Fruit fly (Drosophila melanogaster) whole organism, prepupa: ENCODE results near the gene CG9541.

Experiments
- Blimp-1 ChIP-seq: fragments of 200-800 bp; sonication (Bioruptor generic); optimal IDR thresholded peaks from 3 replicates; lab custom pipeline; 2017; ENCODE audit warnings: missing biosample characterization, missing genetic modification characterization, mild to moderate bottlenecking, moderate library complexity, missing genetic modification reagents
- CG11294 ChIP-seq: fragments of 200-800 bp; sonication (Bioruptor generic); IDR thresholded peaks from 2 replicates; pipeline ENCODE4 v1.3.6; 2022; ENCODE audit warnings: missing biosample characterization, missing genetic modification characterization
- CG11762 ChIP-seq: fragments of 200-800 bp; sonication (Bioruptor generic); optimal IDR thresholded peaks from 3 replicates; lab custom pipeline; 2016; ENCODE audit warnings: missing biosample characterization, missing genetic modification characterization; ENCODE audit not compliant: insufficient read depth
- CG11902 ChIP-seq: fragments of 200-800 bp; sonication (Bioruptor generic); optimal IDR thresholded peaks from 3 replicates; lab custom pipeline; 2016; ENCODE audit warnings: missing biosample characterization, missing genetic modification characterization
- CG15336 ChIP-seq: fragments of 200-800 bp; sonication (Bioruptor generic); IDR thresholded peaks from 2 replicates; pipeline ENCODE4 v1.3.6; 2022; ENCODE audit warnings: missing biosample characterization, missing genetic modification characterization
- CG16779 ChIP-seq: fragments of 200-800 bp; sonication (Bioruptor generic); optimal IDR thresholded peaks from 3 replicates; lab custom pipeline; 2017; ENCODE audit warnings: missing biosample characterization, mild to moderate bottlenecking, missing genetic modification characterization
- CG3032 ChIP-seq: fragments of 200-800 bp; optimal IDR thresholded peaks from 2 replicates; lab custom pipeline; 2019; ENCODE audit warnings: missing biosample characterization, mild to moderate bottlenecking, missing genetic modification characterization, moderate library complexity
- CG31627 ChIP-seq: fragments of 200-800 bp; sonication (Bioruptor generic); optimal IDR thresholded peaks from 3 replicates; lab custom pipeline; 2016; ENCODE audit warnings: missing biosample characterization, missing genetic modification characterization
- CG32006 ChIP-seq: fragments of 200-800 bp; sonication (Bioruptor generic); optimal IDR thresholded peaks from 3 replicates; lab custom pipeline; 2017; ENCODE audit warnings: missing biosample characterization, mild to moderate bottlenecking, missing genetic modification characterization
- CG6163 ChIP-seq: fragments of 200-800 bp; sonication (Bioruptor generic); IDR thresholded peaks from 3 replicates; pipeline ENCODE4 v1.3.6; 2022; ENCODE audit warnings: missing biosample characterization, missing genetic modification characterization
- CG6276 ChIP-seq: fragments of 200-800 bp; sonication (Bioruptor generic); optimal IDR thresholded peaks from 2 replicates; lab custom pipeline; 2017; ENCODE audit warnings: missing biosample characterization, mild to moderate bottlenecking, missing genetic modification characterization
- CG6792 ChIP-seq: fragments of 200-800 bp; sonication (Bioruptor generic); optimal IDR thresholded peaks from 3 replicates; lab custom pipeline; 2016; ENCODE audit warnings: missing biosample characterization, missing genetic modification characterization
- CG6854 ChIP-seq: fragments of 200-800 bp; sonication (Bioruptor generic); optimal IDR thresholded peaks from 2 replicates; lab custom pipeline; 2017; ENCODE audit warnings: missing biosample characterization, mild to moderate bottlenecking, missing genetic modification characterization
- CG7368 ChIP-seq: fragments of 200-800 bp; sonication (Bioruptor generic); optimal IDR thresholded peaks from 3 replicates; lab custom pipeline; 2016; ENCODE audit warnings: missing biosample characterization, missing genetic modification characterization
- CG8119 ChIP-seq: fragments of 200-800 bp; sonication (Bioruptor generic); IDR thresholded peaks from 3 replicates; pipeline ENCODE4 v1.3.6; 2022; ENCODE audit warnings: missing biosample characterization, missing genetic modification characterization
- CG9139 ChIP-seq: fragments of 200-800 bp; sonication (Bioruptor generic); optimal IDR thresholded peaks from 3 replicates; lab custom pipeline; 2017; ENCODE audit warnings: missing biosample characterization, mild to moderate bottlenecking, missing genetic modification characterization
- Eip75B ChIP-seq: fragments of 200-800 bp; sonication (Bioruptor generic); optimal IDR thresholded peaks from 3 replicates; lab custom pipeline; 2016; ENCODE audit warnings: missing biosample characterization, missing genetic modification characterization
- Eip78C ChIP-seq: fragments of 200-800 bp; sonication (Bioruptor generic); peaks from one replicate; lab custom pipeline; 2016; ENCODE audit warnings: missing biosample characterization, missing genetic modification characterization
- Ets21C ChIP-seq: fragments of 200-800 bp; sonication (Bioruptor generic); optimal IDR thresholded peaks from 3 replicates; lab custom pipeline; 2016; ENCODE audit warnings: missing biosample characterization, missing genetic modification characterization
- Ets96B ChIP-seq: fragments of 200-800 bp; optimal IDR thresholded peaks from 2 replicates; lab custom pipeline; 2019; ENCODE audit warnings: missing biosample characterization, mild to moderate bottlenecking, missing genetic modification characterization, moderate library complexity
- Hr38 ChIP-seq: sonication (Bioruptor generic); optimal IDR thresholded peaks from 2 replicates; lab custom pipeline; 2016; ENCODE audit warnings: missing biosample characterization, missing genetic modification characterization
- Hr39 ChIP-seq: fragments of 200-800 bp; sonication (Bioruptor generic); optimal IDR thresholded peaks from 2 replicates; lab custom pipeline; 2016; ENCODE audit warnings: missing biosample characterization, missing genetic modification characterization
- Hr4 ChIP-seq: fragments of 200-800 bp; sonication (Bioruptor generic); optimal IDR thresholded peaks from 3 replicates; lab custom pipeline; 2016; ENCODE audit warnings: missing biosample characterization, missing genetic modification characterization
- Lpt ChIP-seq: fragments of 200-800 bp; sonication (Bioruptor generic); optimal IDR thresholded peaks from 3 replicates; lab custom pipeline; 2016; ENCODE audit warnings: missing biosample characterization, missing genetic modification characterization
- Met ChIP-seq: fragments of 200-800 bp; sonication (Bioruptor generic); optimal IDR thresholded peaks from 3 replicates; lab custom pipeline; 2016; ENCODE audit warnings: missing biosample characterization, missing genetic modification characterization
- OdsH ChIP-seq: fragments of 200-800 bp; sonication (Bioruptor generic); optimal IDR thresholded peaks from 3 replicates; lab custom pipeline; 2016; ENCODE audit warnings: missing biosample characterization, missing genetic modification characterization
- Smox ChIP-seq: fragments of 200-800 bp; sonication (Bioruptor generic); optimal IDR thresholded peaks from 3 replicates; lab custom pipeline; 2016; ENCODE audit warnings: missing biosample characterization, missing genetic modification characterization
- Sox14 ChIP-seq: fragments of 200-800 bp; sonication (Bioruptor generic); optimal IDR thresholded peaks from 3 replicates; lab custom pipeline; 2016; ENCODE audit warnings: missing biosample characterization, missing genetic modification characterization
- Sox15 ChIP-seq: fragments of 200-800 bp; sonication (Bioruptor generic); optimal IDR thresholded peaks from 3 replicates; lab custom pipeline; 2016; ENCODE audit warnings: missing biosample characterization, missing genetic modification characterization
- achi ChIP-seq: fragments of 200-800 bp; sonication (Bioruptor generic); optimal IDR thresholded peaks from 3 replicates; lab custom pipeline; 2016; ENCODE audit warnings: missing biosample characterization, missing genetic modification characterization
- acj6 ChIP-seq: fragments of 200-800 bp; sonication (Bioruptor generic); optimal IDR thresholded peaks from 3 replicates; lab custom pipeline; 2016; ENCODE audit warnings: missing biosample characterization, missing genetic modification characterization
- dac ChIP-seq: fragments of 200-800 bp; sonication (Bioruptor generic); optimal IDR thresholded peaks from 2 replicates; lab custom pipeline; 2017; ENCODE audit warnings: missing biosample characterization, mild to moderate bottlenecking, missing genetic modification characterization
- dsx ChIP-seq: fragments of 200-800 bp; optimal IDR thresholded peaks from 3 replicates; lab custom pipeline; 2019; ENCODE audit warnings: missing biosample characterization, mild to moderate bottlenecking, missing genetic modification characterization, moderate library complexity; ENCODE audit not compliant: poor library complexity, severe bottlenecking
- eg ChIP-seq: fragments of 200-800 bp; sonication (Bioruptor generic); IDR thresholded peaks from 3 replicates; pipeline ENCODE4 v1.3.6; 2022; ENCODE audit warnings: missing biosample characterization, missing genetic modification characterization
- esn ChIP-seq: fragments of 200-800 bp; sonication (Bioruptor generic); optimal IDR thresholded peaks from 2 replicates; lab custom pipeline; 2016; ENCODE audit warnings: missing biosample characterization, mild to moderate bottlenecking, missing genetic modification characterization, moderate library complexity
- fd59A ChIP-seq: fragments of 200-800 bp; sonication (Bioruptor generic); optimal IDR thresholded peaks from 2 replicates; lab custom pipeline; 2017; ENCODE audit warnings: missing biosample characterization, mild to moderate bottlenecking, missing genetic modification characterization, missing genetic modification reagents
- fd85E ChIP-seq: fragments of 200-800 bp; sonication (Bioruptor generic); optimal IDR thresholded peaks from 3 replicates; lab custom pipeline; 2016; ENCODE audit warnings: missing biosample characterization, missing genetic modification characterization
- fkh ChIP-seq: fragments of 200-800 bp; sonication (Bioruptor generic); optimal IDR thresholded peaks from 3 replicates; lab custom pipeline; 2017; ENCODE audit warnings: missing biosample characterization, mild to moderate bottlenecking, missing genetic modification characterization, moderate library complexity
- lz ChIP-seq: fragments of 200-800 bp; sonication (Bioruptor generic); optimal IDR thresholded peaks from 3 replicates; lab custom pipeline; 2016; ENCODE audit warnings: missing biosample characterization, missing genetic modification characterization
- net ChIP-seq: fragments of 200-800 bp; sonication (Bioruptor generic); optimal IDR thresholded peaks from 3 replicates; lab custom pipeline; 2016; ENCODE audit warnings: missing biosample characterization, missing genetic modification characterization
- pdm3 ChIP-seq: fragments of 200-800 bp; sonication (Bioruptor generic); optimal IDR thresholded peaks from 3 replicates; lab custom pipeline; 2016; ENCODE audit warnings: missing biosample characterization, missing genetic modification characterization
- salr ChIP-seq, 2 experiments: fragments of 200-800 bp; sonication (Bioruptor generic); optimal IDR thresholded peaks; 3 replicates each; lab custom pipeline; 2016 to 2018; ENCODE audit warnings: missing biosample characterization in 2 of 2, missing genetic modification characterization in 2 of 2, mild to moderate bottlenecking in 1 of 2
- svp ChIP-seq: fragments of 200-800 bp; sonication (Bioruptor generic); peaks from one replicate; lab custom pipeline; 2016; ENCODE audit warnings: missing biosample characterization, missing genetic modification characterization
- vri ChIP-seq: fragments of 200-800 bp; sonication (Bioruptor generic); optimal IDR thresholded peaks from 3 replicates; lab custom pipeline; 2016; ENCODE audit warnings: missing biosample characterization, mild to moderate bottlenecking, missing genetic modification characterization

The CG9541 gene

DNA sequence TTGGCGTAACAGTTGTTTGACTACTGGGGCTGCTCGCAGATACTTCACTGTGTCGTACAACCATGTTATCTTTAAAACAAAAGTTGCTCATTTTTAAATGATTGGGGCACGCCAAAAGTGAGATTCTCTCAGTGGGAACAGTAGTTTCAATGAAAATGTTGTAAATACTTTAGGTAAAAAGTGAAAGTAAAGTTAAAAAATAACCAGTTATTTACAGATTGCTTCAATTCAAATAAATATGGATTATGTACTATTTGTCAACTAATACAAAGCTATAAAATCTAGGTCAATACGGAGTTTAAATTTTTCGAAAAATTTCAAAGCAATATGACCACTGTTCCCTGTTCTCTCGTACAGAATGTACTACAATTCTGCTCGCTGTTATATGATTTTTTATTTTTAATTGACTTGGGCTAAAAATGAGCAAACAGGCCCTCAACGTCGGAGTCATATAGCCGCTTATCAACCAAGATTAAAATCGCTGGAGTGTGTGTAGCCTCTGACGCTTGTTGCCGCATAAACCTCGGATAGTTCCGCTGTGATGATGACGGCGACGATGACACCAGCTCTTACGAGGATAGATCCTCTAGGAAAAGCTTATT, 33.4 kb downstream of the CG9541 start, which contains the start of gene Argl (continued):
- TF ChIP-seq CG11902 (GFP tag; lab: Kevin White, UChicago) (no peak), Hr38 (no peak), Ets21C (no peak), CG6163 (GFP tag; lab: Robert Waterston, UW) (no peak), CG6276 (GFP tag; lab: Kevin White, UChicago) (no peak), eg (GFP tag; lab: Robert Waterston, UW) (peak; percentile 8; the same call in 1 of the 3 replicates), fd85E (no peak), lz (GFP tag; lab: Kevin White, UChicago) (no peak), Eip75B (peak; percentile 36)

DNA sequence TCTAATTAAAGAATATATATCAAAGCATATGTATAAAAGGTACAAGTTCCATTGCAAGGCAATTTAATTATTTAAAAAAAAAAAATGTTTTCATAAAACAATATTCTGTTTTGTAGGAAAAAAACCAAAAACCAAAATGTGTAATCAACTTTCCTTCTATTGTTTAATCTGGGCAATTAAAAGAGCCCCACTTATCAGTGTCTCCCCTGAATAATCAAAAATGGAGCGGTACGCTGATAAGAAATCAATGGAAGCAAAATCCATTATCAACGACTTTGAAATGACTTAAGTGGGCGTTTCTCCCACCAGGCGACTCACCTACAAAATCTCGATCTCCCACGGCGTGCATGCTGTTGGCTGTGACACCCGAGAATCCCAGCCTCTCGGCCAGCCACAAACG, 34.5 kb downstream of the CG9541 start:
- TF ChIP-seq vri (GFP tag; lab: Kevin White, UChicago) (peak; percentile 46), net (GFP tag; lab: Kevin White, UChicago) (no peak), svp (peak; percentile 72)

DNA sequence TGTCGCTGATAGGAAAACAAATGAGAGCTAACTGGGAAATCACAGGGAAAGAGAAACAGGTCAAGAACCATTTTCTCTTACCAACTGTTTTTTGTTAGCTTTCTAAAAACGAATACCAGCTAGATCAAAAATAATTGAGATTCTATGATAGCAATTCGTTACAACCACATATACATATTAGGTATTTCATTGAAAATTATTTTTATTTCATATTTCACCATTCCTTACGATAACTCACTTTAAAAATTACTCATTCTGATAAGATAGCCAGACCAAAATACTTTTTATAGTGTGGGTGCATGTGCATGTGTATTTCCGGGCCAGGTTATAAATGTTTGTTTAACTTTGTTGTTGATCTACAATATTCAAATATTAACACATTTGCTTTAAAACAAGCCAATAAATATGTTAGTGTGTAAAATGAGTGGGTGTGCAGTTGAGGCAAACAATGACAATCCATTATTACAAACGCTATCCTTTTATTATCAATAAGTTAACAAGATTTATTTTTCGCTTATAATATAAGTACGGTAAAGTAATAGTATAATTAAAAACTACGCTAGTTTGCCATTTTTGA, 37.3 kb downstream of the CG9541 start:
- TF ChIP-seq Smox (GFP tag; lab: Kevin White, UChicago) (no peak), vri (GFP tag; lab: Kevin White, UChicago) (no peak), Sox14 (GFP tag; lab: Kevin White, UChicago) (no peak), svp (peak; percentile 51), fkh (GFP tag; lab: Kevin White, UChicago) (peak; percentile 47), Eip78C (GFP tag; lab: Kevin White, UChicago) (peak; percentile 26)

DNA sequence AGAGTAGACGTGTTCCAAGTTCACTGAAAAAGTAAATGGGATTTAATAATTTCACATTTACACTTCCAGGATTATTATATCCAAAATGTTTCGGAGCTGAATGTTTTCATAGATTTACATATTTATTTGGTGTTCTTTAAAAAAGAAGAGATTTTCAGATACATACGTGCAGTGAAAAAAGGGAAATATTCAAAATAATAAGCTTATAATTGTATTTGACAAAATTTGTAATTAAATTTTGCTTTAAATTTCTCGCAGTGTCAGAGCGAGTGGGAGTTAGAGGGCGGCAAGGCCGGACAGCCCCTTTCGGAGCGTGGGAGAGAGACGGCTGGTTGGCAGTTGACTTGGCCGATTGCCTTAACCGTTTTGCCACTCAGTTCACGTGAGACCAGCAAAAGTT, 38.2 kb downstream of the CG9541 start, which contains the start of gene Tsp29Fb:
Tsp29Fb (plus strand) TSS at position 388 of the 400 bp plus-strand sequence.
- TF ChIP-seq acj6 (GFP tag; lab: Kevin White, UChicago) (peak; percentile 63), dsx (GFP tag; lab: Kevin White, UChicago) (no peak), CG7368 (GFP tag; lab: Kevin White, UChicago) (peak; percentile 39), CG6854 (GFP tag; lab: Kevin White, UChicago) (no peak), salr (GFP tag; optimal IDR thresholded peaks at IDR 0.05; lab: Kevin White, UChicago) (peak in 1 of 2 experiments; percentile 40), CG6276 (GFP tag; lab: Kevin White, UChicago) (no peak), Eip75B (peak; percentile 48), Lpt (GFP tag; lab: Kevin White, UChicago) (no peak), CG11294 (GFP tag; lab: Robert Waterston, UW) (peak; percentile 26; the same call in 1 of the 2 replicates), Hr4 (GFP tag; lab: Kevin White, UChicago) (peak; percentile 53), CG32006 (peak; percentile 56), esn (peak; percentile 75), CG31627 (peak; percentile 71), CG16779 (tag; lab: Kevin White, UChicago) (no peak), Eip78C (GFP tag; lab: Kevin White, UChicago) (peak; percentile 89), vri (GFP tag; lab: Kevin White, UChicago) (peak; percentile 4), CG11762 (GFP tag; lab: Kevin White, UChicago) (peak; percentile 23), lz (GFP tag; lab: Kevin White, UChicago) (peak; percentile 72), CG8119 (GFP tag; lab: Robert Waterston, UW) (peak; percentile 64), Ets21C (peak; percentile 24), CG9139 (GFP tag; lab: Kevin White, UChicago) (no peak), CG11902 (GFP tag; lab: Kevin White, UChicago) (peak; percentile 20), Ets96B (tag; lab: Kevin White, UChicago) (no peak), OdsH (peak; percentile 58), Hr39 (GFP tag; lab: Kevin White, UChicago) (peak; percentile 76), pdm3 (GFP tag; lab: Kevin White, UChicago) (peak; percentile 65), Blimp-1 (GFP tag; lab: Kevin White, UChicago) (peak; percentile 38), svp (peak; percentile 91), Met (GFP tag; lab: Kevin White, UChicago) (peak; percentile 76), fd59A (GFP tag; lab: Kevin White, UChicago) (no peak), CG6792 (GFP tag; lab: Kevin White, UChicago) (peak; percentile 44), Sox14 (GFP tag; lab: Kevin White, UChicago) (peak; percentile 61), CG3032 (no peak), Sox15 (GFP tag; lab: Kevin White, UChicago) (peak; percentile 48), achi (GFP tag; lab: Kevin White, UChicago) (peak; percentile 49), dac (GFP tag; lab: Kevin White, UChicago) (no peak), CG15336 (GFP tag; lab: Robert Waterston, UW) (peak; percentile 53; the same call in 1 of the 2 replicates)
